Fruit fly (Drosophila melanogaster): ENCODE data around the gene CG34140.

CG34140 gene

dm6 chr3L:224004-224951 lies 40.1 kb upstream of the CG34140 start (continued):
- peak in 1 of 3 experiments; percentile 10 for TF ChIP-seq Stat92E (GFP tag; optimal IDR thresholded peaks at IDR 0.05)
- TF ChIP-seq CG6175 (GFP tag; IDR thresholded peaks at IDR 0.05) = peak; percentile 72; the same call in 1 of the 3 replicates
- TF ChIP-seq CG8924 (tag; optimal IDR thresholded peaks at IDR 0.05) = peak; percentile 81
- TF ChIP-seq BtbVII (GFP tag; optimal IDR thresholded peaks at IDR 0.05) = peak; percentile 6
- peak; percentile 73 for TF ChIP-seq Jarid2 (GFP tag; optimal IDR thresholded peaks at IDR 0.05)
- TF ChIP-seq onecut (GFP tag; IDR thresholded peaks at IDR 0.05) = peak; percentile 3; the same call in 1 of the 2 replicates
- peak; percentile 10 for TF ChIP-seq CG17359 (tag; optimal IDR thresholded peaks at IDR 0.05)
- peak; percentile 31 for TF ChIP-seq Meics (GFP tag; optimal IDR thresholded peaks at IDR 0.05)
- TF ChIP-seq pzg (GFP tag; optimal IDR thresholded peaks at IDR 0.05) = peak; percentile 20
- TF ChIP-seq Drgx (GFP tag; IDR thresholded peaks at IDR 0.05) = peak; percentile 37; the same call in 1 of the 2 replicates
- peak; percentile 51 for TF ChIP-seq Ets65A (GFP tag)
- peak; percentile 99 for TF ChIP-seq MESR4 (GFP tag; optimal IDR thresholded peaks at IDR 0.05)
- TF ChIP-seq grn (GFP tag; optimal IDR thresholded peaks at IDR 0.05) = no peak
- TF ChIP-seq CG12659 (GFP tag; optimal IDR thresholded peaks at IDR 0.05) = peak; percentile 20
- TF ChIP-seq crp (GFP tag; optimal IDR thresholded peaks at IDR 0.05) = peak in 1 of 2 experiments; percentile 46
- no peak for TF ChIP-seq CG17568 (GFP tag; optimal IDR thresholded peaks at IDR 0.05)
- no peak for TF ChIP-seq Ravus (GFP tag; IDR thresholded peaks at IDR 0.05)
- TF ChIP-seq pan (optimal IDR thresholded peaks at IDR 0.05) = no peak
- TF ChIP-seq pan (GFP tag; optimal IDR thresholded peaks at IDR 0.05 in 1 of 2, IDR thresholded peaks at IDR 0.05 in 1 of 2) = peak in 1 of 2 experiments; percentile 48
- no peak for TF ChIP-seq CG11560 (tag; IDR thresholded peaks at IDR 0.05)
- TF ChIP-seq CG12219 (GFP tag; optimal IDR thresholded peaks at IDR 0.05) = peak; percentile 21
- peak; percentile 42 for TF ChIP-seq CG4282 (GFP tag; optimal IDR thresholded peaks at IDR 0.05)
- peak; percentile 36; the same call in 1 of the 3 replicates for TF ChIP-seq z (GFP tag; IDR thresholded peaks at IDR 0.05)
- peak; percentile 57; the same call in 2 of the 3 replicates for TF ChIP-seq CG11456 (GFP tag; IDR thresholded peaks at IDR 0.05)
- 0 out of 2 replicates have a peak, but pooled peaks have one; percentile 19 for TF ChIP-seq inv (GFP tag; IDR thresholded peaks at IDR 0.05; ENCODE audit: partially characterized antibody)
- TF ChIP-seq sim (GFP tag; IDR thresholded peaks at IDR 0.05) = peak; percentile 51; the same call in 1 of the 2 replicates
- TF ChIP-seq croc (GFP tag; conservative IDR thresholded peaks at IDR 0.05) = no peak
- peak; percentile 74 for TF ChIP-seq HLHmδ (GFP tag; optimal IDR thresholded peaks at IDR 0.05)
- no peak for TF ChIP-seq Sry-δ (GFP tag; optimal IDR thresholded peaks at IDR 0.05)
- TF ChIP-seq Hand (GFP tag; optimal IDR thresholded peaks at IDR 0.05) = peak; percentile 1
- peak; percentile 49; the same call in 1 of the 2 replicates for TF ChIP-seq amos (GFP tag; IDR thresholded peaks at IDR 0.05; ENCODE audit: partially characterized antibody)
- peak; percentile 10 for TF ChIP-seq caup (GFP tag; optimal IDR thresholded peaks at IDR 0.05; ENCODE audit: severe bottlenecking)
- TF ChIP-seq CG42726 (GFP tag; IDR thresholded peaks at IDR 0.05; ENCODE audit: partially characterized antibody) = peak; percentile 70
- peak; percentile 76 for TF ChIP-seq ewg (GFP tag; optimal IDR thresholded peaks at IDR 0.05)
- TF ChIP-seq CG13894 (tag; optimal IDR thresholded peaks at IDR 0.05) = peak; percentile 21
- peak; percentile 5; the same call in 1 of the 2 replicates for TF ChIP-seq CG11085 (GFP tag; IDR thresholded peaks at IDR 0.05)
- no peak for TF ChIP-seq tll (GFP tag; optimal IDR thresholded peaks at IDR 0.05)
- TF ChIP-seq pros (GFP tag; optimal IDR thresholded peaks at IDR 0.05) = peak; percentile 36
- TF ChIP-seq MTF-1 (GFP tag; optimal IDR thresholded peaks at IDR 0.05; ENCODE audit: borderline replicate concordance) = peak; percentile 57

All from whole organism, embryonic.